Fruit fly (Drosophila melanogaster): Measurements from ENCODE around the gene CG14052.
A peak's percentile ranks its signal among the peaks of the same experiment; 100 is the strongest.

DNA sequence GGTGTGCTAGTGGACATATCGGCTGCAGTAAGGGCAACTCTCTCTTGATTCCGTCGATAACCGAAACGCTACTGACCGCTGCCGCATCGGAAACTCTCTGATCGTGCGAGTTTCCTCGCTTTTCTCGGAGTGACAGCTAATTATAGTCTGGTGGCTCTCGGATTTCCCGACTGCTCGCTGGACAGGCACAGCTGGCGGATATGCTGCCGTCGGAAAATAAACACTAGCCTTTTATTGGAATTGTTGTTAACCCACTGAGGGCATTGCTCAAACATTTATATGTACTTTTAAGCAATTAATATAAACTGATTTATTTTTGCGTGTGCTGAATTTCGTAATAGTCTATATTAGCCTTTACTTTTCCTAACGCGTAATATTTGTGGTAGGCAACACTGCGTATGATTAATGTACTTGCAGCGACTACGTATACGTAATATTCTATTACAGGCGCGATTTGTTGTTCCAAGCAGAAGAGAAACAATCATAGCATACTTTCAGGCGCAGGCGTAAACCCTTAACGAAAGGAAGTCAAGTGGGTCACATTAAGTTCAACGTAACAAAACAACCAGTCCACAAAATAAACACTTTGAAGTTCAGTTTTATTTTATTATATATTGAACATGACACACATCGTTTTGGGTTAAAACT lies 9.7 kb upstream of the CG14052 start, which contains the start of gene SmydA-8:
- TF ChIP-seq rn (GFP tag; IDR thresholded peaks at IDR 0.05) (no peak), EcR (GFP tag; optimal IDR thresholded peaks at IDR 0.05) (peak; percentile 17), CG32121 (GFP tag; IDR thresholded peaks at IDR 0.05) (no peak), Pif1B (GFP tag; optimal IDR thresholded peaks at IDR 0.05) (no peak), CG34367 (tag; optimal IDR thresholded peaks at IDR 0.05) (no peak), CG12605 (GFP tag; IDR thresholded peaks at IDR 0.05) (no peak), Pif1A (GFP tag; optimal IDR thresholded peaks at IDR 0.05) (peak; percentile 16), gl (tag; optimal IDR thresholded peaks at IDR 0.05) (no peak), CG8301 (tag; optimal IDR thresholded peaks at IDR 0.05) (no peak), fd96Ca (GFP tag; IDR thresholded peaks at IDR 0.05) (no peak), CG10348 (GFP tag; IDR thresholded peaks at IDR 0.05) (no peak), CG4496 (GFP tag; IDR thresholded peaks at IDR 0.05) (0 out of 3 replicates have a peak, but pooled peaks have one; percentile 51), CG17806 (tag; optimal IDR thresholded peaks at IDR 0.05) (no peak)
